Worm (Caenorhabditis elegans) whole organism, late embryonic: ENCODE data around the gene tmd-2.

Experiments used
- C08G9.2 ChIP-seq: sonication (generic microtip); optimal IDR thresholded peaks from 2 replicates; lab custom pipeline; 2016; ENCODE audit warnings: mild to moderate bottlenecking, missing genetic modification characterization, moderate library complexity, missing compliant biosample characterization
- ama-1 ChIP-seq: fragments of 150-350 bp; optimal IDR thresholded peaks from 2 replicates; lab custom pipeline; 2014
- ceh-22 ChIP-seq: sonication (generic microtip); optimal IDR thresholded peaks from 2 replicates; lab custom pipeline; 2017; ENCODE audit warnings: missing biosample characterization, missing genetic modification characterization
- ceh-30 ChIP-seq: fragments of 150-350 bp; optimal IDR thresholded peaks from 2 replicates; lab custom pipeline; 2014; ENCODE audit warnings: missing biosample characterization, missing genetic modification characterization
- ceh-45 ChIP-seq: fragments of 200-800 bp; sonication (Bioruptor generic); IDR thresholded peaks from 2 replicates; pipeline ENCODE4 v1.3.6; 2022; ENCODE audit warnings: missing genetic modification reagents, missing genetic modification characterization, missing compliant biosample characterization
- che-1 ChIP-seq: sonication (generic microtip); optimal IDR thresholded peaks from 2 replicates; lab custom pipeline; 2016; ENCODE audit warnings: mild to moderate bottlenecking, missing genetic modification characterization, missing compliant biosample characterization
- ets-4 ChIP-seq: sonication (generic microtip); optimal IDR thresholded peaks from 2 replicates; lab custom pipeline; 2016; ENCODE audit warnings: missing genetic modification characterization, missing compliant biosample characterization
- fkh-10 ChIP-seq: fragments of 150-350 bp; optimal IDR thresholded peaks from 2 replicates; lab custom pipeline; 2014; ENCODE audit warnings: missing biosample characterization, missing genetic modification reagents, missing genetic modification characterization
- lin-11 ChIP-seq: fragments of 200-800 bp; sonication (Bioruptor generic); optimal IDR thresholded peaks from 2 replicates; lab custom pipeline; 2018; ENCODE audit warnings: mild to moderate bottlenecking, missing genetic modification characterization, missing compliant biosample characterization
- madf-2 ChIP-seq: sonication (generic microtip); optimal IDR thresholded peaks from 2 replicates; lab custom pipeline; 2017; ENCODE audit warnings: missing genetic modification characterization, missing compliant biosample characterization
- sdc-2 ChIP-seq: sonication (generic microtip); optimal IDR thresholded peaks from 2 replicates; lab custom pipeline; 2016; ENCODE audit warnings: missing genotype, missing genetic modification characterization, missing compliant biosample characterization
- unc-3 ChIP-seq, 2 experiments: fragments of 200-800 bp in 1 of 2; sonication (Bioruptor generic) in 1 of 2; sonication (generic microtip) in 1 of 2; conservative IDR thresholded peaks in 1 of 2; optimal IDR thresholded peaks in 1 of 2; 2 replicates each; pipeline versions ENCODE4 v1.3.6 to Lab custom; 2016 to 2022; ENCODE audit warnings: missing compliant biosample characterization in 2 of 2, missing genetic modification characterization in 2 of 2, missing genetic modification reagents in 1 of 2
- unc-55 ChIP-seq: sonication (generic microtip); optimal IDR thresholded peaks from 2 replicates; lab custom pipeline; 2017; ENCODE audit warnings: missing biosample characterization, missing genetic modification reagents, missing genetic modification characterization

DNA sequence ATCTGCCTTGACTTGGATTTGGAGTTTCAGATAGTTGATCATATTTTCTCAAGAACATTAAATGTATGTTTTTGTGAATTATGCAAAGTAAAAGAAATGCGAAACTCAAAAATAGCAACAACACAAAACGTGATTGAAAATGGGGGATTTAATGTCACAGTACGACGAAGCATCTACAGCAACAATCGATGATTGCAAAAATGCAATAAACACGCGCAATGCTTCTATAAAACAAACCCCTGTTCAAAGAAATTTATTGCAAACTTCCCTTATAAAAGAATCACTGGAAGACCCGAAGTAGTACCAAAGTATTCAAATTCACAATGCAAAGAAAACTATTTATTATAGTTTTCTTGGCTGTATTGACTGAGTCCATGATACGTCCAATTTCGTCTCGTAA, 16.3 kb upstream of the tmd-2 start, which contains the start of gene clec-219:
- TF ChIP-seq ets-4 (tag; lab: Kevin White, UChicago), result no peak
- no peak for TF ChIP-seq ceh-45 (GFP tag; lab: Robert Waterston, UW)
- no peak for TF ChIP-seq ama-1 (lab: Kevin White, UChicago)
- TF ChIP-seq lin-11, result no peak
- TF ChIP-seq ceh-30 (tag; lab: Kevin White, UChicago), result no peak
- no peak for TF ChIP-seq unc-55 (GFP tag; lab: Kevin White, UChicago)
- no peak for TF ChIP-seq madf-2
- no peak for TF ChIP-seq fkh-10 (GFP tag; lab: Kevin White, UChicago)
- no peak for TF ChIP-seq unc-3 (GFP tag; conservative IDR thresholded peaks at IDR 0.05; lab: Robert Waterston, UW)
- no peak for TF ChIP-seq unc-3 (tag; optimal IDR thresholded peaks at IDR 0.05; lab: Kevin White, UChicago)
- no peak for TF ChIP-seq sdc-2 (tag; lab: Kevin White, UChicago)
- TF ChIP-seq ceh-22, result no peak
- no peak for TF ChIP-seq C08G9.2 (tag; lab: Kevin White, UChicago)
- no peak for TF ChIP-seq che-1 (tag; lab: Kevin White, UChicago)
